Fruit fly (Drosophila melanogaster) whole organism, embryonic: ENCODE results near the gene CG10140.

Experiments
- CG10431 ChIP-seq: fragments of 200-800 bp; sonication (Bioruptor generic); optimal IDR thresholded peaks from 3 replicates; lab custom pipeline; 2018; ENCODE audit warnings: missing biosample characterization, mild to moderate bottlenecking, missing genetic modification characterization
- CG13296 ChIP-seq: fragments of 200-800 bp; sonication (Bioruptor generic); optimal IDR thresholded peaks from 3 replicates; lab custom pipeline; 2018; ENCODE audit warnings: missing biosample characterization, mild to moderate bottlenecking, missing genetic modification characterization
- CG15479 ChIP-seq: fragments of 200-800 bp; sonication (Bioruptor generic); optimal IDR thresholded peaks from 3 replicates; lab custom pipeline; 2019; ENCODE audit warnings: missing biosample characterization, mild to moderate bottlenecking, missing genetic modification characterization, moderate library complexity
- CG32772 ChIP-seq: fragments of 200-800 bp; sonication (Bioruptor generic); IDR thresholded peaks from 2 replicates; pipeline ENCODE4 v1.3.6; 2022; ENCODE audit warnings: missing biosample characterization, missing genetic modification characterization
- CG7556 ChIP-seq: fragments of 200-800 bp; sonication (Bioruptor generic); optimal IDR thresholded peaks from 2 replicates; lab custom pipeline; 2017; ENCODE audit warnings: missing biosample characterization, mild to moderate bottlenecking, missing genetic modification characterization
- Dip3 ChIP-seq: fragments of 200-800 bp; sonication (Bioruptor generic); optimal IDR thresholded peaks from 3 replicates; lab custom pipeline; 2016; ENCODE audit warnings: missing biosample characterization, missing genetic modification characterization
- Kr ChIP-seq: fragments of 200-800 bp; sonication (Bioruptor generic); optimal IDR thresholded peaks from 2 replicates; lab custom pipeline; 2017; ENCODE audit warnings: missing biosample characterization, mild to moderate bottlenecking, missing genetic modification characterization
- Lpt ChIP-seq: fragments of >200 bp; optimal IDR thresholded peaks from 2 replicates; lab custom pipeline; 2018; ENCODE audit warnings: missing biosample characterization, missing genetic modification characterization
- esg ChIP-seq: fragments of 200-800 bp; sonication (Bioruptor generic); conservative IDR thresholded peaks from 2 replicates; pipeline ENCODE4 v1.3.6; 2022; ENCODE audit warnings: missing biosample characterization, missing genetic modification characterization
- gcm ChIP-seq: fragments of 200-800 bp; sonication (Bioruptor generic); optimal IDR thresholded peaks from 2 replicates; lab custom pipeline; 2019; ENCODE audit warnings: missing biosample characterization, mild to moderate bottlenecking, missing genetic modification characterization, moderate library complexity
- lbe ChIP-seq: fragments of 200-800 bp; sonication (Bioruptor generic); optimal IDR thresholded peaks from 2 replicates; lab custom pipeline; 2016; ENCODE audit warnings: missing biosample characterization, mild to moderate bottlenecking, missing genetic modification characterization
- pita ChIP-seq: fragments of 200-800 bp; sonication (Bioruptor generic); optimal IDR thresholded peaks from 2 replicates; lab custom pipeline; 2017; ENCODE audit warnings: missing biosample characterization, mild to moderate bottlenecking, missing genetic modification characterization
- so ChIP-seq: fragments of 200-800 bp; sonication (Bioruptor generic); IDR thresholded peaks from 3 replicates; pipeline ENCODE4 v1.3.6; 2022; ENCODE audit warnings: missing biosample characterization, missing genetic modification characterization
- usp ChIP-seq: fragments of >200 bp; optimal IDR thresholded peaks from 2 replicates; lab custom pipeline; 2017; ENCODE audit warnings: missing biosample characterization, missing genetic modification characterization

- TF ChIP-seq gcm (GFP tag; lab: Kevin White, UChicago) (no peak), so (GFP tag; lab: Robert Waterston, UW) (peak; percentile 58; the same call in 1 of the 3 replicates), Kr (no peak), Lpt (GFP tag; lab: Kevin White, UChicago) (no peak), usp (no peak), CG13296 (GFP tag; lab: Kevin White, UChicago) (peak; percentile 53), lbe (GFP tag; lab: Kevin White, UChicago) (peak; percentile 26), CG32772 (peak; percentile 75), CG15479 (GFP tag; lab: Kevin White, UChicago) (no peak), CG7556 (GFP tag; lab: Kevin White, UChicago) (no peak), Dip3 (GFP tag; lab: Kevin White, UChicago) (peak; percentile 51), CG10431 (GFP tag; lab: Kevin White, UChicago) (no peak), pita (no peak), esg (peak; percentile 72)
Measured at dm6 chr3L:13450177-13450793, 10.0 kb upstream of the CG10140 start, which contains the start of the genes JMJD7 and CG10738.
